Worm (Caenorhabditis elegans): ENCODE data around the gene H11E01.2.

H11E01.2 gene

DNA sequence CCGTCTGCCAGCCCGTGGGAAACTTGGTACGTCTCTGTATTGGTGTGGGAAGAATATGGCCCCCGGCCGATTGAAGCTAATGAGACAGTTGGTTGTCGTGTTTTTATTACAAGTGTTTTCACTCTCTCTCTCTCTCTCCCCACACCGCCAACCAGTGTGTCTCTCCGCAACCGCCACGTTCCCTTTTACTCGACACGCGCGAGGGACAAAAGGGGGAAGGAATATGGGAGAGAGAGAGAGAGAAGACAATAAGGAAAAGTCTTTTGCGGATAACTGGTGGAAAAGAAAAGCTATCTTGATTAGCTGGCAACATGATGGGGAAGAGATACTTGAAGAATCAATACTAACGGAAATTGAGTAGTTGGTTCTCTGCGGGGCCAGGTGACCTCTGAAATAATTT lies 42.2 kb upstream of the H11E01.2 start:
- no peak for TF ChIP-seq nhr-6 (tag; optimal IDR thresholded peaks at IDR 0.05)
- TF ChIP-seq fos-1 (tag; optimal IDR thresholded peaks at IDR 0.05): no peak
- no peak for TF ChIP-seq sma-9 (GFP tag; optimal IDR thresholded peaks at IDR 0.05)
- no peak for TF ChIP-seq sma-9 (tag; optimal IDR thresholded peaks at IDR 0.05)
- no peak for TF ChIP-seq nhr-237 (tag; optimal IDR thresholded peaks at IDR 0.05)
- TF ChIP-seq blmp-1 (tag; optimal IDR thresholded peaks at IDR 0.05; ENCODE audit: insufficient read depth): peak; percentile 41
- no peak for TF ChIP-seq zag-1 (tag; optimal IDR thresholded peaks at IDR 0.05)
- peak; percentile 12 for TF ChIP-seq nhr-25 (tag; optimal IDR thresholded peaks at IDR 0.05)
- no peak for TF ChIP-seq nhr-10 (tag; optimal IDR thresholded peaks at IDR 0.05)
- peak; percentile 10 for TF ChIP-seq Y55F3AM.14 (GFP tag; optimal IDR thresholded peaks at IDR 0.05)
- TF ChIP-seq nhr-21 (tag; optimal IDR thresholded peaks at IDR 0.05): peak; percentile 10

DNA sequence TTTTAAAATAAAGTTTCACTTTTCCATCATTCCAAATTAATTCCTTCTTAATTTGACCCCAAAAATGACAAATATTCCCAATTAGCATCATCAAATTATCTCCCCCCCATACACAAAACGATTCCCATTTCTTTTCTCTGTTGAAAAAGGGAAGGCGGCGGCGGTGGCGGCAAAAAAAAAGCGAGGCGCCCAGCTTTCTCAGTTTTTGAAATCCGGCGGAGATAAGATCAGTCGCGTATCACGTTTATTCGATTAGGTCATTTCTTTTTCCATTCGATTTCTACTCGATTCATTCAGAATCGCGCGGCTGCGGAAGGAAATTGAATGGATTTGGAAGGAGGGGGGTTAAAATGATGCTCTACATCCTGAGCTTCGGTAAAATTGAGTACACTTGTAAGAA lies 36.9 kb upstream of the H11E01.2 start:
- no peak for TF ChIP-seq lin-11 (tag; optimal IDR thresholded peaks at IDR 0.05)
- TF ChIP-seq lsy-2 (tag; optimal IDR thresholded peaks at IDR 0.05): no peak
- no peak for TF ChIP-seq zag-1 (tag; optimal IDR thresholded peaks at IDR 0.05)
- TF ChIP-seq gmeb-1 (tag; optimal IDR thresholded peaks at IDR 0.05): no peak

DNA sequence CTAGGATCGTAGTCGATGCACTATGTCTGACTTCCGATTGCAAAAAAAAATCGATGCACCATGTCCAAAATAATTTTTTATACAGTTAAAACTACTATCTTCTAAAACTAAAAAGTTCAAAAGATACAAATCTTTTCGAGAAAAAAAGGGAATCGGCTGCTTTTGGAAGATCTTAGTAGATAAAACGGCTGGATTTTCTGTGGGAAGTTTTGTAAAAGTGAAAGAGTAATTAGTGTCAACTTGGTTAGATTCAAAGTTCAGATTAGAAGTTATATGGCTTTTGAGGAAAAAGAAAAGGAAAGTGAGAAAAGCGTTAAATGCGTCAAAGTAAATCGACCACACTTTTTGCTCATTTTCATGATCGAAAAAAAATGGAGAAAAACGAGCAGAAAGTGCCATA lies 33.8 kb upstream of the H11E01.2 start:
- TF ChIP-seq unc-55 (GFP tag; optimal IDR thresholded peaks at IDR 0.05): no peak

DNA sequence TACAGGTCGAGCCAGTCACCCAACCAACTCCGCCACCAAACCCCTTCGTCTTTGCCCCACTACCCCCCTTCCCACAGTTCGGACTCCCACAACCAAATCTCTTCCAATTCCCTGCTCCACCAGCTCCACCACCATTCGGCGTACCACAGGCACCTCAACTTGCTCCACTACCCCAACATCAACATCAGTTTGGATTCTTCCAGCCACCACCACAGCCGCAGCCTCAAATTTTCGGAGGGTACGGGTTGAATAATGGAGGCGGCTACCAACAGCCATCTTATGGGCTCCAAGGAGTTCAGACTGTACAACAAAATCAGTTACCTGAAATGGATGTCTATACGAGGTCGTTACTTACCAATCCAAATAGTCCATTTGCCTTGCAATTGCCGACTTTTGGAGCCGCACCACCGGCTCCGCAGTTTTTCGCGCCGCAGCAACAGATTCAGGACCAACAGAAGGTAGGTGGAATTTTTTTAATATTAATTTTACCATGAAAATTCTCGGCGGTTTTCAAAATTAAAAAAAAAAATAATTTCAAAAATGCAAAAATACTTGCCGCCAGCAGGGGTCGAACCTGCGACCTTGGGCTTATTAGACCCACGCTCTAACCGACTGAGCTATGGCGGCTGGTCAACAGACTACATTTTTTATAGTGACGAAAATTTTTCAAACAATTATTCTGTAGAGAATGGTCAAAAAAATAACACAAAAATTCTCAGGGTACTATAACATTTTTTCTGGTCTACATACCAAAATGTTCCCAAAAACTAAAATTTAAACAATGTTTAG lies 31.5 kb upstream of the H11E01.2 start:
- TF ChIP-seq nhr-129 (tag; optimal IDR thresholded peaks at IDR 0.05): no peak
- TF ChIP-seq egl-27 (tag; optimal IDR thresholded peaks at IDR 0.05): no peak
- no peak for TF ChIP-seq C34F6.9 (tag; optimal IDR thresholded peaks at IDR 0.05)
- TF ChIP-seq gmeb-1 (tag; optimal IDR thresholded peaks at IDR 0.05): no peak
- no peak for TF ChIP-seq aly-2 (tag; optimal IDR thresholded peaks at IDR 0.05)
- no peak for TF ChIP-seq ama-1 (optimal IDR thresholded peaks at IDR 0.05)
- no peak for TF ChIP-seq dmd-4 (tag; optimal IDR thresholded peaks at IDR 0.05)
- TF ChIP-seq elt-1 (tag; optimal IDR thresholded peaks at IDR 0.05): no peak
- no peak for TF ChIP-seq fos-1 (tag; optimal IDR thresholded peaks at IDR 0.05)
- TF ChIP-seq unc-39 (tag; optimal IDR thresholded peaks at IDR 0.05): no peak
- TF ChIP-seq ceh-16 (tag; optimal IDR thresholded peaks at IDR 0.05): no peak
- TF ChIP-seq nhr-10 (tag; optimal IDR thresholded peaks at IDR 0.05): no peak
- no peak for TF ChIP-seq lin-11 (tag; optimal IDR thresholded peaks at IDR 0.05)

DNA sequence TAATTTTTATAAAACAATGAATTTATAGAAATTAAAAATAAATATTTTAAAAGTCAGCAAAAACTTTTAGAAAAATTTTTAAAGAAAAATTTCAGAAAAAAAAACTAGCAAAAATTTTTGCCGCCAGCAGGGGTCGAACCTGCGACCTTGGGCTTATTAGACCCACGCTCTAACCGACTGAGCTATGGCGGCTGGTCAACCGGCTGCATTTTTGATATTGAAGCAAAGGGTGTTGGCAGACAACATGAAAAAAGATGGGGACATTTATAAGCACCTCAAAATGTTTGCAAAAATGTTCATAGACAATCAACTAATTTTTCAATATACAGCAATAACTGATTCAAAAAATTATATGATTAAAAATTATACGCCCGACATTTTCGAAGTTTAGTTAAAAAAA lies 30.9 kb upstream of the H11E01.2 start:
- no peak for TF ChIP-seq dmd-4 (tag; optimal IDR thresholded peaks at IDR 0.05)
- TF ChIP-seq nhr-237 (tag; optimal IDR thresholded peaks at IDR 0.05): no peak
- TF ChIP-seq ztf-1 (GFP tag; conservative IDR thresholded peaks at IDR 0.05): no peak
- no peak for TF ChIP-seq ztf-4 (tag; optimal IDR thresholded peaks at IDR 0.05)
- TF ChIP-seq lin-39 (tag; optimal IDR thresholded peaks at IDR 0.05): no peak
- TF ChIP-seq ama-1 (optimal IDR thresholded peaks at IDR 0.05): no peak
- TF ChIP-seq mdl-1 (tag; optimal IDR thresholded peaks at IDR 0.05): no peak
- TF ChIP-seq ZK546.5 (tag; optimal IDR thresholded peaks at IDR 0.05): no peak
- no peak for TF ChIP-seq nhr-21 (tag; optimal IDR thresholded peaks at IDR 0.05)
- no peak for TF ChIP-seq nhr-6 (tag; optimal IDR thresholded peaks at IDR 0.05)
- TF ChIP-seq lin-13 (GFP tag; optimal IDR thresholded peaks at IDR 0.05): no peak
- no peak for TF ChIP-seq aly-2 (tag; optimal IDR thresholded peaks at IDR 0.05)
- no peak for TF ChIP-seq sem-4 (tag; optimal IDR thresholded peaks at IDR 0.05)
- no peak for TF ChIP-seq nhr-23 (tag; optimal IDR thresholded peaks at IDR 0.05)
- TF ChIP-seq sma-9 (GFP tag; optimal IDR thresholded peaks at IDR 0.05): no peak
- TF ChIP-seq sma-9 (tag; optimal IDR thresholded peaks at IDR 0.05): no peak
- no peak for TF ChIP-seq peb-1 (tag; optimal IDR thresholded peaks at IDR 0.05)
